Fruit fly (Drosophila melanogaster) whole organism, embryonic: Measurements from ENCODE around the gene CG4004.

Source experiments
- Atf3 ChIP-seq: fragments of 200-800 bp; sonication (Bioruptor generic); optimal IDR thresholded peaks from 3 replicates; lab custom pipeline; 2016; ENCODE audit warnings: missing biosample characterization, missing genetic modification characterization
- B-H2 ChIP-seq: fragments of 200-800 bp; sonication (Bioruptor generic); optimal IDR thresholded peaks from 2 replicates; lab custom pipeline; 2018; ENCODE audit warnings: missing biosample characterization, mild to moderate bottlenecking, missing genetic modification characterization
- Blimp-1 ChIP-seq: fragments of 200-800 bp; sonication (Bioruptor generic); optimal IDR thresholded peaks from 3 replicates; lab custom pipeline; 2018; ENCODE audit warnings: missing biosample characterization, missing genetic modification characterization, mild to moderate bottlenecking, moderate library complexity, missing genetic modification reagents
- BtbVII ChIP-seq: fragments of 200-800 bp; sonication (Bioruptor generic); optimal IDR thresholded peaks from 3 replicates; lab custom pipeline; 2017; ENCODE audit warnings: missing biosample characterization, mild to moderate bottlenecking, missing genetic modification characterization
- CG10267 ChIP-seq: fragments of 200-800 bp; sonication (Bioruptor generic); optimal IDR thresholded peaks from 2 replicates; lab custom pipeline; 2018; ENCODE audit warnings: missing biosample characterization, mild to moderate bottlenecking, missing genetic modification characterization, moderate library complexity
- CG10431 ChIP-seq: fragments of 200-800 bp; sonication (Bioruptor generic); optimal IDR thresholded peaks from 3 replicates; lab custom pipeline; 2018; ENCODE audit warnings: missing biosample characterization, mild to moderate bottlenecking, missing genetic modification characterization
- CG10565 ChIP-seq: fragments of 200-800 bp; sonication (Bioruptor generic); optimal IDR thresholded peaks from 3 replicates; lab custom pipeline; 2016; ENCODE audit warnings: missing biosample characterization, mild to moderate bottlenecking, missing genetic modification characterization
- CG13123 ChIP-seq: fragments of 200-800 bp; sonication (Bioruptor generic); optimal IDR thresholded peaks from 2 replicates; lab custom pipeline; 2016; ENCODE audit warnings: missing biosample characterization, missing genetic modification characterization
- CG13775 ChIP-seq: fragments of 200-800 bp; sonication (Bioruptor generic); optimal IDR thresholded peaks from 3 replicates; lab custom pipeline; 2017; ENCODE audit warnings: missing biosample characterization, mild to moderate bottlenecking, missing genetic modification characterization
- CG14965 ChIP-seq: fragments of 200-800 bp; sonication (Bioruptor generic); optimal IDR thresholded peaks from 2 replicates; lab custom pipeline; 2016; ENCODE audit warnings: missing biosample characterization, missing genetic modification characterization, borderline replicate concordance
- CG16863 ChIP-seq: fragments of 200-800 bp; sonication (Bioruptor generic); optimal IDR thresholded peaks from 3 replicates; lab custom pipeline; 2016; ENCODE audit warnings: missing biosample characterization, missing genetic modification characterization
- CG18476 ChIP-seq: fragments of 200-800 bp; sonication (Bioruptor generic); optimal IDR thresholded peaks from 2 replicates; lab custom pipeline; 2016; ENCODE audit warnings: missing biosample characterization, mild to moderate bottlenecking, missing genetic modification characterization
- CG3838 ChIP-seq: fragments of 200-800 bp; sonication (Bioruptor generic); optimal IDR thresholded peaks from 3 replicates; lab custom pipeline; 2016; ENCODE audit warnings: missing biosample characterization, missing genetic modification characterization
- CG8281 ChIP-seq: fragments of 200-800 bp; sonication (Bioruptor generic); optimal IDR thresholded peaks from 2 replicates; lab custom pipeline; 2018; ENCODE audit warnings: missing biosample characterization, mild to moderate bottlenecking, missing genetic modification characterization, moderate library complexity
- CG8290 ChIP-seq, 3 experiments: fragments of 200-800 bp; sonication (Bioruptor generic); optimal IDR thresholded peaks; 2 replicates each; lab custom pipeline; 2016 to 2019; ENCODE audit warnings: missing biosample characterization in 3 of 3, missing genetic modification characterization in 3 of 3, mild to moderate bottlenecking in 2 of 3, moderate library complexity in 1 of 3
- Dfd ChIP-seq, 2 experiments: fragments of >200 bp; optimal IDR thresholded peaks; 2 replicates each; lab custom pipeline; 2017; ENCODE audit warnings: missing biosample characterization in 2 of 2, missing genetic modification characterization in 2 of 2
- Dip3 ChIP-seq: fragments of 200-800 bp; sonication (Bioruptor generic); optimal IDR thresholded peaks from 3 replicates; lab custom pipeline; 2016; ENCODE audit warnings: missing biosample characterization, missing genetic modification characterization
- Dref ChIP-seq: fragments of 200-800 bp; sonication (Bioruptor generic); IDR thresholded peaks from 2 replicates; pipeline ENCODE4 v1.3.6; 2022; ENCODE audit warnings: missing biosample characterization, missing genetic modification characterization
- ERR ChIP-seq: fragments of 200-800 bp; sonication (Bioruptor generic); optimal IDR thresholded peaks from 2 replicates; lab custom pipeline; 2016; ENCODE audit warnings: missing biosample characterization, missing genetic modification characterization
- Eip74EF ChIP-seq, 2 experiments: fragments of 200-800 bp in 1 of 2; fragments of >200 bp in 1 of 2; sonication (Bioruptor generic) in 1 of 2; optimal IDR thresholded peaks; 2 replicates each; lab custom pipeline; 2017 to 2019; ENCODE audit warnings: missing biosample characterization in 2 of 2, missing genetic modification characterization in 2 of 2, mild to moderate bottlenecking in 1 of 2, moderate library complexity in 1 of 2
- H15 ChIP-seq: fragments of 200-800 bp; sonication (Bioruptor generic); IDR thresholded peaks from 3 replicates; pipeline ENCODE4 v1.3.6; 2022; ENCODE audit warnings: missing biosample characterization, missing genetic modification characterization
- HHEX ChIP-seq: fragments of 200-800 bp; sonication (Bioruptor generic); optimal IDR thresholded peaks from 3 replicates; lab custom pipeline; 2017; ENCODE audit warnings: missing biosample characterization, mild to moderate bottlenecking, missing genetic modification characterization, missing genetic modification reagents
- HLH3B ChIP-seq: fragments of 200-800 bp; sonication (Bioruptor generic); IDR thresholded peaks from 2 replicates; pipeline ENCODE4 v1.3.6; 2022; ENCODE audit warnings: missing biosample characterization, missing genetic modification characterization
- HLHmδ ChIP-seq: fragments of 200-800 bp; sonication (Bioruptor generic); optimal IDR thresholded peaks from 2 replicates; lab custom pipeline; 2018; ENCODE audit warnings: missing biosample characterization, mild to moderate bottlenecking, missing genetic modification characterization, moderate library complexity
- Hey ChIP-seq: fragments of 200-800 bp; sonication (Bioruptor generic); optimal IDR thresholded peaks from 3 replicates; lab custom pipeline; 2018; ENCODE audit warnings: missing biosample characterization, mild to moderate bottlenecking, missing genetic modification characterization
- Kr ChIP-seq: fragments of 200-800 bp; sonication (Bioruptor generic); optimal IDR thresholded peaks from 2 replicates; lab custom pipeline; 2017; ENCODE audit warnings: missing biosample characterization, mild to moderate bottlenecking, missing genetic modification characterization
- Myb ChIP-seq: fragments of 200-800 bp; sonication (Bioruptor generic); optimal IDR thresholded peaks from 2 replicates; lab custom pipeline; 2016; ENCODE audit warnings: missing biosample characterization, missing genetic modification characterization
- Sox100B ChIP-seq: fragments of 200-800 bp; sonication (Bioruptor generic); optimal IDR thresholded peaks from 3 replicates; lab custom pipeline; 2018; ENCODE audit warnings: missing biosample characterization, mild to moderate bottlenecking, missing genetic modification characterization
- Spps ChIP-seq: fragments of 200-800 bp; sonication (Bioruptor generic); optimal IDR thresholded peaks from 2 replicates; lab custom pipeline; 2018; ENCODE audit warnings: missing biosample characterization, mild to moderate bottlenecking, missing genetic modification characterization
- TFAM ChIP-seq: fragments of 200-800 bp; sonication (Bioruptor generic); optimal IDR thresholded peaks from 2 replicates; lab custom pipeline; 2017; ENCODE audit warnings: missing biosample characterization, missing genetic modification characterization, inconsistent platforms
- Usf ChIP-seq: fragments of 200-800 bp; sonication (Bioruptor generic); optimal IDR thresholded peaks from 2 replicates; lab custom pipeline; 2017; ENCODE audit warnings: missing genotype, missing biosample characterization, missing genetic modification characterization
- bcd ChIP-seq: fragments of 200-800 bp; sonication (Bioruptor generic); optimal IDR thresholded peaks from 2 replicates; lab custom pipeline; 2017; ENCODE audit warnings: missing biosample characterization, mild to moderate bottlenecking, missing genetic modification characterization
- bowl ChIP-seq: fragments of 200-800 bp; sonication (Bioruptor generic); IDR thresholded peaks from 2 replicates; pipeline ENCODE4 v1.3.6; 2022; ENCODE audit warnings: missing biosample characterization, missing genetic modification characterization
- cas ChIP-seq: fragments of 200-800 bp; sonication (Bioruptor generic); IDR thresholded peaks from 2 replicates; pipeline ENCODE4 v1.3.6; 2022; ENCODE audit warnings: missing biosample characterization, missing genetic modification characterization
- cato ChIP-seq: fragments of 200-800 bp; sonication (Bioruptor generic); optimal IDR thresholded peaks from 2 replicates; lab custom pipeline; 2016; ENCODE audit warnings: missing biosample characterization, missing genetic modification characterization, borderline replicate concordance
- dmrt11E ChIP-seq: fragments of 200-800 bp; sonication (Bioruptor generic); optimal IDR thresholded peaks from 3 replicates; lab custom pipeline; 2018; ENCODE audit warnings: missing biosample characterization, mild to moderate bottlenecking, missing genetic modification characterization, moderate library complexity
- eve ChIP-seq, 2 experiments: fragments of >200 bp; optimal IDR thresholded peaks; 2 replicates each; lab custom pipeline; 2017; ENCODE audit warnings: missing biosample characterization in 2 of 2, missing genetic modification characterization in 2 of 2
- ewg ChIP-seq: fragments of 200-800 bp; sonication (Bioruptor generic); optimal IDR thresholded peaks from 3 replicates; lab custom pipeline; 2017; ENCODE audit warnings: mild to moderate bottlenecking, missing biosample characterization, missing genetic modification reagents, missing genetic modification characterization
- grau ChIP-seq: fragments of 200-800 bp; optimal IDR thresholded peaks from 3 replicates; lab custom pipeline; 2019; ENCODE audit warnings: missing biosample characterization, mild to moderate bottlenecking, missing genetic modification characterization, moderate library complexity
- hkb ChIP-seq, 2 experiments: fragments of 200-800 bp in 1 of 2; fragments of >200 bp in 1 of 2; sonication (Bioruptor generic) in 1 of 2; IDR thresholded peaks in 1 of 2; optimal IDR thresholded peaks in 1 of 2; 2 replicates each; pipeline versions ENCODE4 v1.3.6 to Lab custom; 2017 to 2022; ENCODE audit warnings: missing biosample characterization in 1 of 2, missing genetic modification characterization in 1 of 2
- lmd ChIP-seq: fragments of 200-800 bp; sonication (Bioruptor generic); IDR thresholded peaks from 2 replicates; pipeline ENCODE4 v1.3.6; 2022; ENCODE audit warnings: missing biosample characterization, missing genetic modification characterization
- nau ChIP-seq: fragments of 200-800 bp; sonication (Bioruptor generic); optimal IDR thresholded peaks from 3 replicates; lab custom pipeline; 2017; ENCODE audit warnings: missing biosample characterization, mild to moderate bottlenecking, missing genetic modification characterization, missing genetic modification reagents
- odd ChIP-seq: fragments of 200-800 bp; sonication (Bioruptor generic); optimal IDR thresholded peaks from 2 replicates; lab custom pipeline; 2017; ENCODE audit warnings: missing biosample characterization, mild to moderate bottlenecking, missing genetic modification characterization
- salm ChIP-seq: fragments of 200-800 bp; sonication (Bioruptor generic); optimal IDR thresholded peaks from 2 replicates; lab custom pipeline; 2018; ENCODE audit warnings: missing biosample characterization, mild to moderate bottlenecking, missing genetic modification characterization
- shn ChIP-seq: fragments of 200-800 bp; sonication (Bioruptor generic); optimal IDR thresholded peaks from 3 replicates; lab custom pipeline; 2016; ENCODE audit warnings: missing biosample characterization, missing genetic modification characterization
- ttk ChIP-seq: fragments of 200-800 bp; sonication (Bioruptor generic); IDR thresholded peaks from 2 replicates; pipeline ENCODE4 v2.1.2; 2022; ENCODE audit warnings: missing biosample characterization, missing genetic modification characterization
- usp ChIP-seq: fragments of >200 bp; optimal IDR thresholded peaks from 2 replicates; lab custom pipeline; 2017; ENCODE audit warnings: missing biosample characterization, missing genetic modification characterization

The CG4004 gene

DNA sequence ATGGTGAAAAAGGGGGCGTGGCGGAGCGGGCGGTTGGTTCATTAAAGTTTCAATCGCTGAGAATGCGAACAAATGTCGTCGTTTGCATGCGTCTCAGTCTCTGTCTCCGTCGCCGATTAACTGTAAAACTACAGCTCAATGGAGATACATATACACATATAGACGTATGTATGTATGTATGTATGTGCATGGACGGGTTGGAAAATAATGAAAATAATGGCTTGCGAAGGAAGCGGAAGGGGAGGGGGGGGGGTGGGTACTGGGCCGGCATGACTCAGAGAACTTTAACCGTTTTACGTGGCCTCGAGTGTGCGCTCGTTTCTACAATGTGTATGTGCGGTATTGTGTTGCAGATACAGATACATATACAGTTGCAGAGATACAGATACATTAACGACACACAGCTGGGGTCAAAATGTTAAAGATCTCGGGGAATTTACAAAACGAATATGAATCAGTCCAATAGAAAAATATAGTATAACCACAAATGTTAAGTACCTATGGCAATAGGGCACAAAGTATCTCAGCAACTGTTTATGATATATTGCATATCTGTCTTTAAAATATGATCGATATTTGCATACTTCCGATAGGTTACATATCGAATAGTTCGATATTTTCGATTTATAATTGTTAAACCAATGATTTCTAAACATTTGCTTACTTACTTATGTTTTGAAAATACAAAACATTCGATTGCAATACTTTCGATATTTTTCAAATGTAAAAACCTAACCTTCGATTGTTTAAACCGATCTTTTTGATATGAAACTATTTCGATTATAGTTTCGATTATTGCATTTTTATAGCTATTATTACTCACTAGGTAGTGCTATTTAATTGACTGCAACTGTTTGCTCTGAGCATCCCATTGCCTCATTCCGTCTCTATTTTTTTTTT lies 19.5 kb upstream of the CG4004 start (continued):
- no peak for TF ChIP-seq Usf (GFP tag; lab: Kevin White, UChicago)
- TF ChIP-seq Hey (tag; lab: Kevin White, UChicago): no peak
- 0 out of 3 replicates have a peak, but pooled peaks have one; percentile 29 for TF ChIP-seq H15
- no peak for TF ChIP-seq Spps (tag; lab: Kevin White, UChicago)
- TF ChIP-seq Eip74EF (GFP tag; optimal IDR thresholded peaks at IDR 0.05; lab: Kevin White, UChicago): peak in 1 of 2 experiments; percentile 10
- peak; percentile 2 for TF ChIP-seq ewg (GFP tag; lab: Kevin White, UChicago)
- no peak for TF ChIP-seq salm (tag; lab: Kevin White, UChicago)
- TF ChIP-seq Atf3 (GFP tag; lab: Kevin White, UChicago): no peak
- TF ChIP-seq dmrt11E: peak; percentile 28
- TF ChIP-seq odd (GFP tag; lab: Kevin White, UChicago): peak; percentile 14
- TF ChIP-seq usp (GFP tag; lab: Kevin White, UChicago): no peak
- TF ChIP-seq hkb (optimal IDR thresholded peaks at IDR 0.05; lab: Kevin White, UChicago): no peak
- TF ChIP-seq hkb (GFP tag; IDR thresholded peaks at IDR 0.05; lab: Robert Waterston, UW): no peak
- TF ChIP-seq cas (GFP tag; lab: Robert Waterston, UW): no peak
- TF ChIP-seq grau (tag; lab: Kevin White, UChicago): peak; percentile 23
- no peak for TF ChIP-seq CG8281 (tag; lab: Kevin White, UChicago)
- TF ChIP-seq BtbVII (GFP tag; lab: Kevin White, UChicago): no peak
- no peak for TF ChIP-seq cato
- no peak for TF ChIP-seq lmd
- no peak for TF ChIP-seq ERR (GFP tag; lab: Kevin White, UChicago)
- peak; percentile 30 for TF ChIP-seq CG18476 (GFP tag; lab: Kevin White, UChicago)
- TF ChIP-seq HLH3B (GFP tag; lab: Robert Waterston, UW): 0 out of 2 replicates have a peak, but pooled peaks have one; percentile 15
- TF ChIP-seq CG10565: no peak
- TF ChIP-seq Dfd (GFP tag; optimal IDR thresholded peaks at IDR 0.05; lab: Kevin White, UChicago): no peak
- TF ChIP-seq Blimp-1 (GFP tag; lab: Kevin White, UChicago): peak; percentile 3
- no peak for TF ChIP-seq CG3838
- peak; percentile 11 for TF ChIP-seq shn
- TF ChIP-seq Kr (GFP tag; lab: Kevin White, UChicago): no peak
- no peak for TF ChIP-seq Dip3 (GFP tag; lab: Kevin White, UChicago)
- TF ChIP-seq CG10267: peak; percentile 29
- TF ChIP-seq bcd (GFP tag; lab: Kevin White, UChicago): peak; percentile 19
- TF ChIP-seq nau (GFP tag; lab: Kevin White, UChicago): no peak
- no peak for TF ChIP-seq CG14965
- no peak for TF ChIP-seq CG13123 (GFP tag; lab: Kevin White, UChicago)
- peak in 1 of 2 experiments; percentile 86 for TF ChIP-seq eve (GFP tag; optimal IDR thresholded peaks at IDR 0.05; lab: Kevin White, UChicago)
- TF ChIP-seq ttk (GFP tag; lab: Robert Waterston, UW): no peak
- no peak for TF ChIP-seq HHEX (GFP tag; lab: Kevin White, UChicago)
- TF ChIP-seq Sox100B (GFP tag; lab: Kevin White, UChicago): peak; percentile 47
- TF ChIP-seq Myb (GFP tag; lab: Kevin White, UChicago): peak; percentile 13
- TF ChIP-seq CG16863 (GFP tag; lab: Kevin White, UChicago): peak; percentile 1
- no peak for TF ChIP-seq B-H2
- no peak for TF ChIP-seq CG13775 (GFP tag; lab: Kevin White, UChicago)
- TF ChIP-seq HLHmδ (GFP tag; lab: Kevin White, UChicago): no peak
- no peak for TF ChIP-seq CG10431 (GFP tag; lab: Kevin White, UChicago)
- TF ChIP-seq TFAM (GFP tag; lab: Kevin White, UChicago): no peak
- TF ChIP-seq CG8290 (GFP tag; optimal IDR thresholded peaks at IDR 0.05; lab: Kevin White, UChicago): no peak
- TF ChIP-seq CG8290 (tag; optimal IDR thresholded peaks at IDR 0.05; lab: Kevin White, UChicago): peak in 1 of 2 experiments; percentile 4
- no peak for TF ChIP-seq bowl
- no peak for TF ChIP-seq Dref (GFP tag; lab: Robert Waterston, UW)
